Worm (Caenorhabditis elegans): ENCODE measurements around the gene farl-11.

- no peak for TF ChIP-seq nhr-28 (tag; optimal IDR thresholded peaks at IDR 0.05)
- no peak for TF ChIP-seq tbx-2 (tag; optimal IDR thresholded peaks at IDR 0.05)
- TF ChIP-seq nhr-11 (tag; optimal IDR thresholded peaks at IDR 0.05): no peak
- no peak for TF ChIP-seq unc-39 (tag; optimal IDR thresholded peaks at IDR 0.05)
- TF ChIP-seq skn-1 (tag; optimal IDR thresholded peaks at IDR 0.05): no peak
- TF ChIP-seq zag-1 (tag; optimal IDR thresholded peaks at IDR 0.05): no peak
- TF ChIP-seq ceh-9 (tag; optimal IDR thresholded peaks at IDR 0.05): no peak
- TF ChIP-seq ceh-82 (tag; optimal IDR thresholded peaks at IDR 0.05): no peak
- TF ChIP-seq egl-5 (tag; optimal IDR thresholded peaks at IDR 0.05): no peak
Observed at ce11 chrII:7054987-7055386, 49.8 kb downstream of the farl-11 start, which contains the start of gene ZK1127.3.

All from whole organism, L3 larva.